Fruit fly (Drosophila melanogaster): ENCODE measurements around the gene CG4617.

Gene CG4617

DNA sequence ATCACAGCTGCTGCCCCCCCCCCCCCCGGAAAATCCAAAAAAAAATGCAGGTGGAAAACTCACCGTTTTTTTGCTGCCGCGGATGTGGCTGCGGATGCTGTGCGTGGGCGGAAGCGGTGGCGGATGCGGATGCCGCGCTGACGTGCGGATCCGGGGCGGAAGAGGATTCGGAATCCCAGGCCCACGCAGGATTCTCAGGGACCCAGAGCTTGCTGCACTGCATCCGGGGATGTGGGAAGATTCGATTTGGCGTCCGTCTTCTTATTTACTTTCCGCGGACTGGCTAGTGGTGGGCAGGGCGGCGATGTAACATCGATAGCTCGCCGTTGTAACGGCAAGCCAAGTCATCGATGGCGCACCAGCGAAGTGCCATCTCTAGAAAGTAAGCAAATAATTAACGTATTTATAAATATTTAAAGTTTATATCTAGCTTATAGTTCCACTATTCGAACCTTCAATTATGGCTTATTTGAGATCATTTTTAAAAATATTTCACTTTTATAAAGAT lies 2.2 kb downstream of the CG4617 start, which contains the start of gene CG4615 (continued):
- TF ChIP-seq Lim3 (GFP tag; IDR thresholded peaks at IDR 0.05) (no peak), CG34224 (GFP tag; IDR thresholded peaks at IDR 0.05; ENCODE audit: partially characterized antibody) (peak; percentile 90), CG11723 (GFP tag; optimal IDR thresholded peaks at IDR 0.05) (no peak), CG16813 (GFP tag; IDR thresholded peaks at IDR 0.05; ENCODE audit: partially characterized antibody) (peak; percentile 84), CG9437 (GFP tag; optimal IDR thresholded peaks at IDR 0.05) (no peak), CG33213 (GFP tag; optimal IDR thresholded peaks at IDR 0.05) (no peak), CG12744 (GFP tag; optimal IDR thresholded peaks at IDR 0.05) (no peak), dysf (GFP tag; IDR thresholded peaks at IDR 0.05) (no peak; the same call in 2 of the 3 replicates), CG3726 (GFP tag; IDR thresholded peaks at IDR 0.05) (no peak), esg (GFP tag; conservative IDR thresholded peaks at IDR 0.05) (no peak), CG32772 (GFP tag; IDR thresholded peaks at IDR 0.05) (no peak), dan (GFP tag; IDR thresholded peaks at IDR 0.05) (no peak), D (optimal IDR thresholded peaks at IDR 0.05) (no peak), D (GFP tag; optimal IDR thresholded peaks at IDR 0.05) (no peak), zf30C (GFP tag; optimal IDR thresholded peaks at IDR 0.05) (no peak), CG2199 (GFP tag; IDR thresholded peaks at IDR 0.05) (no peak), wor (GFP tag; IDR thresholded peaks at IDR 0.05) (0 out of 2 replicates have a peak, but pooled peaks have one; percentile 2), fru (optimal IDR thresholded peaks at IDR 0.05) (no peak), br (optimal IDR thresholded peaks at IDR 0.05) (no peak), CG7786 (GFP tag; optimal IDR thresholded peaks at IDR 0.05) (no peak), lilli (GFP tag; optimal IDR thresholded peaks at IDR 0.05) (peak; percentile 50), CG1529 (GFP tag; optimal IDR thresholded peaks at IDR 0.05) (no peak), knrl (GFP tag; IDR thresholded peaks at IDR 0.05; ENCODE audit: partially characterized antibody) (peak; percentile 89), Dfd (GFP tag; optimal IDR thresholded peaks at IDR 0.05) (no peak), sug (tag; optimal IDR thresholded peaks at IDR 0.05) (no peak), CG14965 (GFP tag; optimal IDR thresholded peaks at IDR 0.05; ENCODE audit: borderline replicate concordance) (no peak), CG32767 (GFP tag; IDR thresholded peaks at IDR 0.05) (no peak), CG11398 (GFP tag; optimal IDR thresholded peaks at IDR 0.05) (no peak), CG12071 (GFP tag; optimal IDR thresholded peaks at IDR 0.05) (no peak), Nf-YC (tag; optimal IDR thresholded peaks at IDR 0.05) (no peak), CG34422 (GFP tag; IDR thresholded peaks at IDR 0.05) (no peak; the same call in 2 of the 3 replicates), Spps (tag; optimal IDR thresholded peaks at IDR 0.05) (no peak), CG5180 (GFP tag; optimal IDR thresholded peaks at IDR 0.05) (no peak), Nf-YB (GFP tag; optimal IDR thresholded peaks at IDR 0.05) (no peak), fd102C (GFP tag; optimal IDR thresholded peaks at IDR 0.05) (no peak), Meics (GFP tag; optimal IDR thresholded peaks at IDR 0.05) (no peak), CG4360 (GFP tag; IDR thresholded peaks at IDR 0.05) (no peak; the same call in 1 of the 2 replicates), CG12236 (GFP tag; optimal IDR thresholded peaks at IDR 0.05) (no peak), Sry-β (GFP tag; optimal IDR thresholded peaks at IDR 0.05) (no peak), CG14050 (GFP tag; IDR thresholded peaks at IDR 0.05) (no peak), NfI (GFP tag; optimal IDR thresholded peaks at IDR 0.05) (no peak), CG9215 (GFP tag; IDR thresholded peaks at IDR 0.05) (no peak), CrebB (tag; optimal IDR thresholded peaks at IDR 0.05) (no peak), CG10654 (GFP tag; optimal IDR thresholded peaks at IDR 0.05) (no peak), bsh (GFP tag; optimal IDR thresholded peaks at IDR 0.05) (no peak), HLH4C (GFP tag; IDR thresholded peaks at IDR 0.05; ENCODE audit: partially characterized antibody) (peak; percentile 70), CG15479 (GFP tag; optimal IDR thresholded peaks at IDR 0.05) (no peak), Dref (GFP tag; IDR thresholded peaks at IDR 0.05) (peak; percentile 89), her (GFP tag; optimal IDR thresholded peaks at IDR 0.05) (no peak), mirr (GFP tag; optimal IDR thresholded peaks at IDR 0.05) (no peak), CG17186 (GFP tag; optimal IDR thresholded peaks at IDR 0.05) (no peak), CG3163 (GFP tag; optimal IDR thresholded peaks at IDR 0.05) (no peak)

All from whole organism, embryonic.